Fruit fly (Drosophila melanogaster): Measurements from ENCODE around the gene Strip.

- no peak for TF ChIP-seq EcR (GFP tag; optimal IDR thresholded peaks at IDR 0.05)
- no peak for TF ChIP-seq psq (optimal IDR thresholded peaks at IDR 0.05)
Observed at dm6 chr3L:3377965-3378292, 49.3 kb upstream of the Strip start, which contains the start of gene Ids.

All from whole organism.